Worm (Caenorhabditis elegans): ENCODE data around the gene C18E9.9.
A peak's percentile ranks its signal among the peaks of the same experiment; 100 is the strongest.

Gene C18E9.9

ce11 chrII:9029218-9029672 lies 39.9 kb upstream of the C18E9.9 start, which contains the start of gene F37B12.1:
Gene F37B12.1 (minus strand): TSS chrII:9029268.
- TF ChIP-seq mdl-1 (tag; optimal IDR thresholded peaks at IDR 0.05) (peak in 1 of 2 experiments; percentile 15), ztf-11 (tag; optimal IDR thresholded peaks at IDR 0.05) (no peak), aha-1 (tag) (peak; percentile 97)

ce11 chrII:9028096-9028495 lies 38.8 kb upstream of the C18E9.9 start:
- TF ChIP-seq mxl-3 (GFP tag; optimal IDR thresholded peaks at IDR 0.05) (peak; percentile 37), nhr-111 (GFP tag; optimal IDR thresholded peaks at IDR 0.05) (no peak), F10B5.3 (tag; optimal IDR thresholded peaks at IDR 0.05) (no peak), egl-43 (GFP tag; IDR thresholded peaks at IDR 0.05) (no peak), snpc-4 (tag; optimal IDR thresholded peaks at IDR 0.05) (no peak), hlh-30 (tag; optimal IDR thresholded peaks at IDR 0.05; ENCODE audit: insufficient read depth) (peak; percentile 36), dve-1 (tag; optimal IDR thresholded peaks at IDR 0.05; ENCODE audit: insufficient read depth) (peak; percentile 35), nhr-28 (tag; optimal IDR thresholded peaks at IDR 0.05) (peak; percentile 26)

- TF ChIP-seq spr-1 (tag; optimal IDR thresholded peaks at IDR 0.05) (no peak), Y5F2A.4 (GFP tag; optimal IDR thresholded peaks at IDR 0.05) (no peak), jun-1 (tag; optimal IDR thresholded peaks at IDR 0.05) (no peak), ztf-7 (tag; optimal IDR thresholded peaks at IDR 0.05) (no peak), unc-62 (GFP tag; optimal IDR thresholded peaks at IDR 0.05 in 1 of 2) (peak in 1 of 2 experiments; percentile 23), unc-62 (tag; optimal IDR thresholded peaks at IDR 0.05) (no peak), zip-2 (tag; optimal IDR thresholded peaks at IDR 0.05) (no peak), mes-2 (tag; optimal IDR thresholded peaks at IDR 0.05; ENCODE audit: poor library complexity, severe bottlenecking) (no peak), zfp-2 (tag; optimal IDR thresholded peaks at IDR 0.05) (no peak), madf-5 (GFP tag; IDR thresholded peaks at IDR 0.05) (no peak)
These were observed 37.0 kb upstream of the C18E9.9 start for ce11 chrII:9026348-9026747.

- TF ChIP-seq Y75B8A.6 (GFP tag; IDR thresholded peaks at IDR 0.05) (no peak), unc-62 (GFP tag; optimal IDR thresholded peaks at IDR 0.05 in 1 of 2) (peak in 1 of 2 experiments; percentile 40), unc-62 (tag; optimal IDR thresholded peaks at IDR 0.05) (no peak), unc-130 (GFP tag; optimal IDR thresholded peaks at IDR 0.05) (no peak), egl-43 (GFP tag; IDR thresholded peaks at IDR 0.05) (no peak), aha-1 (tag) (peak; percentile 93), dve-1 (tag; optimal IDR thresholded peaks at IDR 0.05; ENCODE audit: insufficient read depth) (no peak), dmd-6 (GFP tag; IDR thresholded peaks at IDR 0.05) (no peak), lir-3 (tag; optimal IDR thresholded peaks at IDR 0.05) (no peak)
These were observed 35.0 kb upstream of the C18E9.9 start for ce11 chrII:9024312-9024711.

- TF ChIP-seq unc-62 (GFP tag; optimal IDR thresholded peaks at IDR 0.05 in 1 of 2) (peak in 1 of 2 experiments; percentile 96), unc-62 (tag; optimal IDR thresholded peaks at IDR 0.05) (no peak), mep-1 (tag; optimal IDR thresholded peaks at IDR 0.05) (no peak)
These were observed 32.3 kb upstream of the C18E9.9 start for ce11 chrII:9021625-9022024.

- TF ChIP-seq nhr-42 (GFP tag; IDR thresholded peaks at IDR 0.05) (no peak), T20F7.1 (GFP tag; optimal IDR thresholded peaks at IDR 0.05) (no peak), daf-12 (tag; optimal IDR thresholded peaks at IDR 0.05) (no peak), tra-1 (GFP tag; IDR thresholded peaks at IDR 0.05) (no peak), T26A8.4 (GFP tag; IDR thresholded peaks at IDR 0.05) (no peak), hif-1 (tag; optimal IDR thresholded peaks at IDR 0.05) (no peak), F37D6.2 (tag; optimal IDR thresholded peaks at IDR 0.05) (no peak), nhr-28 (tag; optimal IDR thresholded peaks at IDR 0.05) (no peak), skn-1 (tag; optimal IDR thresholded peaks at IDR 0.05) (no peak), nhr-77 (tag; optimal IDR thresholded peaks at IDR 0.05) (no peak), Y48G9A.11 (GFP tag; IDR thresholded peaks at IDR 0.05) (no peak), set-16 (GFP tag; IDR thresholded peaks at IDR 0.05) (no peak)
These were observed 30.4 kb upstream of the C18E9.9 start, which contains the start of gene dep-1 for ce11 chrII:9019704-9020103. Gene dep-1 (minus strand): TSS chrII:9019798.
